Fruit fly (Drosophila melanogaster): Measurements from ENCODE around the gene CG1394.

Gene CG1394

dm6 chrX:11136587-11137512, 33.6 kb downstream of the CG1394 start, which contains the start of gene Klp10A (continued):
- TF ChIP-seq Dip3 (GFP tag; optimal IDR thresholded peaks at IDR 0.05) (no peak), CG10321 (GFP tag; IDR thresholded peaks at IDR 0.05) (no peak), prd (optimal IDR thresholded peaks at IDR 0.05) (no peak), prd (GFP tag; IDR thresholded peaks at IDR 0.05) (no peak), ham (GFP tag; IDR thresholded peaks at IDR 0.05) (no peak), CG9215 (GFP tag; IDR thresholded peaks at IDR 0.05) (no peak), Fer2 (tag; optimal IDR thresholded peaks at IDR 0.05) (no peak), ash1 (GFP tag; optimal IDR thresholded peaks at IDR 0.05) (no peak), CG11085 (GFP tag; IDR thresholded peaks at IDR 0.05) (no peak), CG30431 (GFP tag; optimal IDR thresholded peaks at IDR 0.05) (no peak), amos (GFP tag; IDR thresholded peaks at IDR 0.05; ENCODE audit: partially characterized antibody) (no peak), Dref (GFP tag; IDR thresholded peaks at IDR 0.05) (peak; percentile 29; the same call in 1 of the 2 replicates), CG2129 (GFP tag; IDR thresholded peaks at IDR 0.05; ENCODE audit: partially characterized antibody) (no peak), grau (tag; optimal IDR thresholded peaks at IDR 0.05) (no peak), gt (GFP tag; IDR thresholded peaks at IDR 0.05) (no peak), corto (GFP tag; optimal IDR thresholded peaks at IDR 0.05) (no peak), Spps (tag; optimal IDR thresholded peaks at IDR 0.05) (no peak), tll (GFP tag; optimal IDR thresholded peaks at IDR 0.05) (no peak), dimm (GFP tag; IDR thresholded peaks at IDR 0.05) (no peak), kni (GFP tag; optimal IDR thresholded peaks at IDR 0.05) (no peak), CG12744 (GFP tag; optimal IDR thresholded peaks at IDR 0.05) (no peak), CG15696 (tag; optimal IDR thresholded peaks at IDR 0.05) (no peak), CG30020 (tag; optimal IDR thresholded peaks at IDR 0.05) (no peak), CG6175 (GFP tag; IDR thresholded peaks at IDR 0.05) (no peak), pita (GFP tag; optimal IDR thresholded peaks at IDR 0.05) (no peak), CG9932 (GFP tag; IDR thresholded peaks at IDR 0.05) (peak; percentile 54), twi (tag; optimal IDR thresholded peaks at IDR 0.05) (no peak), MTF-1 (GFP tag; optimal IDR thresholded peaks at IDR 0.05; ENCODE audit: borderline replicate concordance) (no peak), CG6765 (GFP tag; optimal IDR thresholded peaks at IDR 0.05) (no peak), crc (GFP tag; optimal IDR thresholded peaks at IDR 0.05) (no peak), CG17829 (tag; optimal IDR thresholded peaks at IDR 0.05) (no peak), lmd (GFP tag; IDR thresholded peaks at IDR 0.05) (no peak), lola (GFP tag; optimal IDR thresholded peaks at IDR 0.05) (no peak), CG11695 (GFP tag; IDR thresholded peaks at IDR 0.05) (no peak), CG12071 (GFP tag; optimal IDR thresholded peaks at IDR 0.05) (no peak), so (GFP tag; IDR thresholded peaks at IDR 0.05) (no peak), wek (GFP tag; optimal IDR thresholded peaks at IDR 0.05) (no peak), danr (GFP tag; IDR thresholded peaks at IDR 0.05) (no peak), Nf-YA (GFP tag; IDR thresholded peaks at IDR 0.05) (no peak), CTCF (GFP tag; optimal IDR thresholded peaks at IDR 0.05) (no peak), vvl (GFP tag; IDR thresholded peaks at IDR 0.05) (peak; percentile 9; the same call in 1 of the 2 replicates), CG5245 (GFP tag; optimal IDR thresholded peaks at IDR 0.05) (no peak), CG33557 (GFP tag; optimal IDR thresholded peaks at IDR 0.05) (no peak), Drgx (GFP tag; IDR thresholded peaks at IDR 0.05) (no peak), CG2116 (GFP tag; optimal IDR thresholded peaks at IDR 0.05) (no peak), CG10366 (GFP tag; IDR thresholded peaks at IDR 0.05) (no peak), Opbp (GFP tag; IDR thresholded peaks at IDR 0.05; ENCODE audit: partially characterized antibody) (no peak), CG8089 (GFP tag; optimal IDR thresholded peaks at IDR 0.05) (no peak), CG10959 (GFP tag; IDR thresholded peaks at IDR 0.05) (no peak), Tbp (GFP tag; optimal IDR thresholded peaks at IDR 0.05) (no peak), CG16779 (GFP tag; IDR thresholded peaks at IDR 0.05) (no peak)
